Worm (Caenorhabditis elegans): ENCODE measurements around the gene pxd-1.

DNA sequence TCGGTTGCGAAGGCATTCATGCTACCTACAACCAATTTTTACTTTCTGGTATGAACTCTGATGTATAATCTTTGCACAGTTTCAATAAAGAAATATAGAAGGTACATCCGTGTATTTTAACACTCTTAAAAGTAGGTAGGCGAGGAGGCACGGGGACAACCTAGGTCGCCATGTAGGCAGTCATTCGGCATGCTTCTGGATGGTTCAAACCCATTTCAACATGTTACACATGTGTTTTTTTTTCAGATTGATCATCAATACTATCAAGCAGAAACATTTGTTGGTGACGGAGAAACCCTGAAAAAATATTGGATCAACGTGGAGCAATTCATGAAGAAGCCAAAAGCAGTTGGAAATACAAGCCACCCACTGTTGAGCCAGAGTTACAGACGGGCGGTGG lies 1.1 kb downstream of the pxd-1 start:
- TF ChIP-seq lin-35 (GFP tag; optimal IDR thresholded peaks at IDR 0.05) (no peak), attf-5 (GFP tag; optimal IDR thresholded peaks at IDR 0.05) (no peak), unc-62 (GFP tag; optimal IDR thresholded peaks at IDR 0.05) (no peak), Y53G8AR.9 (GFP tag; conservative IDR thresholded peaks at IDR 0.05) (0 out of 2 replicates have a peak, but pooled peaks have one; percentile 53)
